Fruit fly (Drosophila melanogaster): ENCODE results near the gene pasha.

The pasha gene

dm6 chr3R:31590281-31590680 is 27.5 kb upstream of the pasha start, which contains the start of gene CG1638:
CG1638 (plus strand) TSS chr3R:31590581.
- TF ChIP-seq kay (GFP tag; ENCODE audit: borderline replicate concordance) (peak; percentile 78), CG1620 (GFP tag; optimal IDR thresholded peaks at IDR 0.05) (no peak)

dm6 chr3R:31592256-31592879 is 25.4 kb upstream of the pasha start, which contains the start of gene CG1774:
CG1774 (plus strand) TSS chr3R:31592803.
- TF ChIP-seq bab1 (GFP tag; optimal IDR thresholded peaks at IDR 0.05) (peak; percentile 94), cic (GFP tag; optimal IDR thresholded peaks at IDR 0.05) (peak; percentile 93), Crg-1 (GFP tag; optimal IDR thresholded peaks at IDR 0.05) (peak; percentile 77), toe (GFP tag; optimal IDR thresholded peaks at IDR 0.05) (no peak), CG7101 (tag; optimal IDR thresholded peaks at IDR 0.05) (peak; percentile 96), tj (GFP tag; optimal IDR thresholded peaks at IDR 0.05) (peak; percentile 86), Hr96 (GFP tag; optimal IDR thresholded peaks at IDR 0.05) (peak; percentile 96), cnc (optimal IDR thresholded peaks at IDR 0.05) (no peak), Clk (GFP tag; optimal IDR thresholded peaks at IDR 0.05) (peak; percentile 85), kay (GFP tag; ENCODE audit: borderline replicate concordance) (peak; percentile 97), Mnt (GFP tag; optimal IDR thresholded peaks at IDR 0.05) (peak; percentile 91), CG12768 (GFP tag; optimal IDR thresholded peaks at IDR 0.05) (peak; percentile 97), CG14711 (tag; optimal IDR thresholded peaks at IDR 0.05) (peak; percentile 90), CG33017 (tag; optimal IDR thresholded peaks at IDR 0.05) (peak; percentile 97), ovo (GFP tag; optimal IDR thresholded peaks at IDR 0.05) (peak; percentile 46), CG1620 (GFP tag; optimal IDR thresholded peaks at IDR 0.05) (peak; percentile 78), CG11617 (GFP tag; optimal IDR thresholded peaks at IDR 0.05) (peak; percentile 97), CG5204 (GFP tag; optimal IDR thresholded peaks at IDR 0.05) (no peak), pad (GFP tag; optimal IDR thresholded peaks at IDR 0.05) (peak; percentile 74), CG7045 (GFP tag; optimal IDR thresholded peaks at IDR 0.05) (peak; percentile 91)

- TF ChIP-seq CG7045 (GFP tag; optimal IDR thresholded peaks at IDR 0.05) (no peak), CG5204 (GFP tag; optimal IDR thresholded peaks at IDR 0.05) (no peak), CG1620 (GFP tag; optimal IDR thresholded peaks at IDR 0.05) (no peak), ovo (GFP tag; optimal IDR thresholded peaks at IDR 0.05) (no peak), cic (GFP tag; optimal IDR thresholded peaks at IDR 0.05) (peak; percentile 29), Mnt (GFP tag; optimal IDR thresholded peaks at IDR 0.05) (peak; percentile 96), kay (GFP tag; ENCODE audit: borderline replicate concordance) (peak; percentile 80), tj (GFP tag; optimal IDR thresholded peaks at IDR 0.05) (peak; percentile 22), CG11617 (GFP tag; optimal IDR thresholded peaks at IDR 0.05) (peak; percentile 62), CG14711 (tag; optimal IDR thresholded peaks at IDR 0.05) (peak; percentile 43), Crg-1 (GFP tag; optimal IDR thresholded peaks at IDR 0.05) (peak; percentile 11), toe (GFP tag; optimal IDR thresholded peaks at IDR 0.05) (no peak), Clk (GFP tag; optimal IDR thresholded peaks at IDR 0.05) (no peak), pad (GFP tag; optimal IDR thresholded peaks at IDR 0.05) (peak; percentile 13), CG7101 (tag; optimal IDR thresholded peaks at IDR 0.05) (peak; percentile 23), CG12768 (GFP tag; optimal IDR thresholded peaks at IDR 0.05) (peak; percentile 12), bab1 (GFP tag; optimal IDR thresholded peaks at IDR 0.05) (peak; percentile 47), cnc (optimal IDR thresholded peaks at IDR 0.05) (no peak), CG33017 (tag; optimal IDR thresholded peaks at IDR 0.05) (no peak), Hr96 (GFP tag; optimal IDR thresholded peaks at IDR 0.05) (no peak)
Measured at dm6 chr3R:31596071-31596883, 21.5 kb upstream of the pasha start, which contains the start of gene RpL6. RpL6 (minus strand) TSS chr3R:31596204.

dm6 chr3R:31597736-31598431 is 19.9 kb upstream of the pasha start:
- TF ChIP-seq kay (GFP tag; ENCODE audit: borderline replicate concordance) (peak; percentile 71), CG5204 (GFP tag; optimal IDR thresholded peaks at IDR 0.05) (no peak)

dm6 chr3R:31599538-31600313 is 18.1 kb upstream of the pasha start:
- no peak for TF ChIP-seq ovo (GFP tag; optimal IDR thresholded peaks at IDR 0.05)
- no peak for TF ChIP-seq CG7101 (tag; optimal IDR thresholded peaks at IDR 0.05)
- no peak for TF ChIP-seq toe (GFP tag; optimal IDR thresholded peaks at IDR 0.05)
- no peak for TF ChIP-seq bab1 (GFP tag; optimal IDR thresholded peaks at IDR 0.05)
- peak; percentile 53 for TF ChIP-seq kay (GFP tag; ENCODE audit: borderline replicate concordance)
- TF ChIP-seq tj (GFP tag; optimal IDR thresholded peaks at IDR 0.05), result no peak
- TF ChIP-seq Hr96 (GFP tag; optimal IDR thresholded peaks at IDR 0.05), result no peak
- TF ChIP-seq Mnt (GFP tag; optimal IDR thresholded peaks at IDR 0.05), result no peak
- TF ChIP-seq CG12768 (GFP tag; optimal IDR thresholded peaks at IDR 0.05), result peak; percentile 18
- no peak for TF ChIP-seq CG1620 (GFP tag; optimal IDR thresholded peaks at IDR 0.05)
- TF ChIP-seq CG33017 (tag; optimal IDR thresholded peaks at IDR 0.05), result no peak
- TF ChIP-seq CG14711 (tag; optimal IDR thresholded peaks at IDR 0.05), result no peak
- TF ChIP-seq CG5204 (GFP tag; optimal IDR thresholded peaks at IDR 0.05), result no peak
- no peak for TF ChIP-seq Clk (GFP tag; optimal IDR thresholded peaks at IDR 0.05)
- TF ChIP-seq pad (GFP tag; optimal IDR thresholded peaks at IDR 0.05), result no peak
- TF ChIP-seq Crg-1 (GFP tag; optimal IDR thresholded peaks at IDR 0.05), result no peak
- no peak for TF ChIP-seq CG11617 (GFP tag; optimal IDR thresholded peaks at IDR 0.05)
- TF ChIP-seq CG7045 (GFP tag; optimal IDR thresholded peaks at IDR 0.05), result peak; percentile 22
- TF ChIP-seq cic (GFP tag; optimal IDR thresholded peaks at IDR 0.05), result peak; percentile 75
- no peak for TF ChIP-seq cnc (optimal IDR thresholded peaks at IDR 0.05)

Measured in whole organism, adult.